Fruit fly (Drosophila melanogaster): Measurements from ENCODE around the gene CG6333.

The CG6333 gene

dm6 chr3L:17531397-17531796 lies 45.4 kb upstream of the CG6333 start (continued):
- TF ChIP-seq Dip2 (GFP tag; IDR thresholded peaks at IDR 0.05), result no peak
- TF ChIP-seq CG17359 (tag; optimal IDR thresholded peaks at IDR 0.05), result no peak
- no peak for TF ChIP-seq CG2129 (GFP tag; IDR thresholded peaks at IDR 0.05; ENCODE audit: partially characterized antibody)
- no peak for TF ChIP-seq Vsx1 (GFP tag; optimal IDR thresholded peaks at IDR 0.05)
- no peak for TF ChIP-seq z (GFP tag; IDR thresholded peaks at IDR 0.05)
- TF ChIP-seq corto (GFP tag; optimal IDR thresholded peaks at IDR 0.05), result no peak
- no peak for TF ChIP-seq pan (optimal IDR thresholded peaks at IDR 0.05)
- TF ChIP-seq pan (GFP tag; optimal IDR thresholded peaks at IDR 0.05 in 1 of 2, IDR thresholded peaks at IDR 0.05 in 1 of 2), result no peak
- TF ChIP-seq CG2678 (tag; optimal IDR thresholded peaks at IDR 0.05), result peak; percentile 32
- no peak for TF ChIP-seq tgo (GFP tag; IDR thresholded peaks at IDR 0.05)
- TF ChIP-seq ro (GFP tag; IDR thresholded peaks at IDR 0.05), result no peak
- no peak for TF ChIP-seq Rfx (GFP tag; IDR thresholded peaks at IDR 0.05)
- TF ChIP-seq sima (GFP tag; optimal IDR thresholded peaks at IDR 0.05), result no peak
- TF ChIP-seq CG14710 (tag; optimal IDR thresholded peaks at IDR 0.05), result no peak
- TF ChIP-seq grau (tag; optimal IDR thresholded peaks at IDR 0.05), result no peak
- TF ChIP-seq odd (GFP tag; optimal IDR thresholded peaks at IDR 0.05), result peak; percentile 25
- TF ChIP-seq inv (GFP tag; IDR thresholded peaks at IDR 0.05; ENCODE audit: partially characterized antibody), result no peak
- TF ChIP-seq CG18619 (GFP tag; optimal IDR thresholded peaks at IDR 0.05), result no peak
- no peak for TF ChIP-seq Sry-δ (GFP tag; optimal IDR thresholded peaks at IDR 0.05)
- TF ChIP-seq CG4617 (GFP tag; optimal IDR thresholded peaks at IDR 0.05; ENCODE audit: borderline replicate concordance), result no peak
- TF ChIP-seq CG18764 (GFP tag; optimal IDR thresholded peaks at IDR 0.05), result no peak
- no peak for TF ChIP-seq Ravus (GFP tag; IDR thresholded peaks at IDR 0.05)
- no peak for TF ChIP-seq CG11504 (tag; optimal IDR thresholded peaks at IDR 0.05)
- no peak for TF ChIP-seq CG13775 (GFP tag; optimal IDR thresholded peaks at IDR 0.05)
- TF ChIP-seq CG6683 (GFP tag; optimal IDR thresholded peaks at IDR 0.05), result no peak
- TF ChIP-seq H15 (GFP tag; IDR thresholded peaks at IDR 0.05), result no peak
- TF ChIP-seq Taf1 (GFP tag; IDR thresholded peaks at IDR 0.05), result no peak
- no peak for TF ChIP-seq trem (tag; optimal IDR thresholded peaks at IDR 0.05)
- TF ChIP-seq Nf-YC (tag; optimal IDR thresholded peaks at IDR 0.05), result peak; percentile 18
- TF ChIP-seq HmgD (GFP tag; optimal IDR thresholded peaks at IDR 0.05), result no peak
- no peak for TF ChIP-seq pum (GFP tag; optimal IDR thresholded peaks at IDR 0.05)
- no peak for TF ChIP-seq kah (GFP tag; optimal IDR thresholded peaks at IDR 0.05)
- no peak for TF ChIP-seq Dek (tag; optimal IDR thresholded peaks at IDR 0.05)
- no peak for TF ChIP-seq pita (GFP tag; optimal IDR thresholded peaks at IDR 0.05)
- TF ChIP-seq CG11247 (GFP tag; IDR thresholded peaks at IDR 0.05), result no peak
- no peak for TF ChIP-seq Doc2 (GFP tag; IDR thresholded peaks at IDR 0.05)
- no peak for TF ChIP-seq CG11723 (GFP tag; optimal IDR thresholded peaks at IDR 0.05)
- no peak for TF ChIP-seq CG10267 (tag; optimal IDR thresholded peaks at IDR 0.05)
- TF ChIP-seq az2 (GFP tag; optimal IDR thresholded peaks at IDR 0.05), result no peak
- TF ChIP-seq gcm (GFP tag; optimal IDR thresholded peaks at IDR 0.05), result no peak
- no peak for TF ChIP-seq seq (GFP tag; IDR thresholded peaks at IDR 0.05)
- no peak for TF ChIP-seq CG10147 (GFP tag; optimal IDR thresholded peaks at IDR 0.05)
- TF ChIP-seq ci (GFP tag; IDR thresholded peaks at IDR 0.05), result no peak; the same call in 2 of the 3 replicates
- TF ChIP-seq ind (GFP tag; optimal IDR thresholded peaks at IDR 0.05), result no peak
- TF ChIP-seq cad (GFP tag; optimal IDR thresholded peaks at IDR 0.05), result no peak
- TF ChIP-seq sim (GFP tag; IDR thresholded peaks at IDR 0.05), result no peak
- no peak for TF ChIP-seq bsh (GFP tag; optimal IDR thresholded peaks at IDR 0.05)
- peak; percentile 32 for TF ChIP-seq wek (GFP tag; optimal IDR thresholded peaks at IDR 0.05)
- TF ChIP-seq HLH54F (GFP tag; optimal IDR thresholded peaks at IDR 0.05), result no peak
- no peak for TF ChIP-seq vfl (GFP tag; optimal IDR thresholded peaks at IDR 0.05)
- TF ChIP-seq CG30431 (GFP tag; optimal IDR thresholded peaks at IDR 0.05), result no peak
- TF ChIP-seq cas (GFP tag; IDR thresholded peaks at IDR 0.05), result no peak

All from whole organism, embryonic.